Fruit fly (Drosophila melanogaster): ENCODE measurements around the gene colt.
A peak's percentile ranks its signal among the peaks of the same experiment; 100 is the strongest.

colt gene

dm6 chr2L:2752460-2753411 lies 17.1 kb downstream of the colt start, which contains the start of gene Pgk (continued):
- TF ChIP-seq Oaz (GFP tag; IDR thresholded peaks at IDR 0.05) (no peak), E2f1 (GFP tag; IDR thresholded peaks at IDR 0.05) (no peak), CG10209 (GFP tag; optimal IDR thresholded peaks at IDR 0.05) (no peak), cwo (GFP tag; optimal IDR thresholded peaks at IDR 0.05) (no peak), Lpt (GFP tag; optimal IDR thresholded peaks at IDR 0.05) (peak; percentile 49), CG10979 (tag; optimal IDR thresholded peaks at IDR 0.05) (peak; percentile 16), Bdp1 (GFP tag; optimal IDR thresholded peaks at IDR 0.05) (peak; percentile 28), CG9817 (tag; optimal IDR thresholded peaks at IDR 0.05) (peak; percentile 16), sens (GFP tag) (peak; percentile 94), CG14441 (GFP tag; IDR thresholded peaks at IDR 0.05) (no peak), CG18619 (GFP tag; optimal IDR thresholded peaks at IDR 0.05) (peak; percentile 12), dmrt99B (tag; optimal IDR thresholded peaks at IDR 0.05) (peak; percentile 45), CG18476 (GFP tag; optimal IDR thresholded peaks at IDR 0.05) (peak; percentile 59), Abd-B (GFP tag; optimal IDR thresholded peaks at IDR 0.05) (no peak), CG30403 (GFP tag; optimal IDR thresholded peaks at IDR 0.05) (no peak), CG43689 (GFP tag; IDR thresholded peaks at IDR 0.05) (no peak), Dad (GFP tag; optimal IDR thresholded peaks at IDR 0.05) (peak; percentile 44), CG13624 (GFP tag; optimal IDR thresholded peaks at IDR 0.05) (no peak), CG9932 (GFP tag; IDR thresholded peaks at IDR 0.05) (no peak), nau (GFP tag; optimal IDR thresholded peaks at IDR 0.05) (peak; percentile 68), cg (GFP tag; optimal IDR thresholded peaks at IDR 0.05) (peak; percentile 41), CG1647 (GFP tag; optimal IDR thresholded peaks at IDR 0.05) (no peak), CG9215 (GFP tag; IDR thresholded peaks at IDR 0.05) (no peak), Usf (GFP tag; optimal IDR thresholded peaks at IDR 0.05) (no peak), CG33557 (GFP tag; optimal IDR thresholded peaks at IDR 0.05) (peak; percentile 75), zf30C (GFP tag; optimal IDR thresholded peaks at IDR 0.05) (peak; percentile 100), CG3065 (GFP tag; optimal IDR thresholded peaks at IDR 0.05) (no peak), fd102C (GFP tag; optimal IDR thresholded peaks at IDR 0.05) (peak; percentile 17), CG12299 (tag; optimal IDR thresholded peaks at IDR 0.05) (peak; percentile 48), CG14667 (GFP tag; IDR thresholded peaks at IDR 0.05) (no peak), CG2712 (tag; optimal IDR thresholded peaks at IDR 0.05) (peak; percentile 39), ash1 (GFP tag; optimal IDR thresholded peaks at IDR 0.05) (no peak), pfk (GFP tag; optimal IDR thresholded peaks at IDR 0.05) (peak; percentile 30), C15 (GFP tag; IDR thresholded peaks at IDR 0.05) (no peak), CG17361 (GFP tag; IDR thresholded peaks at IDR 0.05) (no peak), Dbx (GFP tag; IDR thresholded peaks at IDR 0.05) (no peak), peb (GFP tag; IDR thresholded peaks at IDR 0.05) (no peak), Fer3 (tag; optimal IDR thresholded peaks at IDR 0.05) (peak; percentile 45), CG6813 (GFP tag; optimal IDR thresholded peaks at IDR 0.05) (peak; percentile 63), CG7556 (GFP tag; optimal IDR thresholded peaks at IDR 0.05) (peak; percentile 41), CG10366 (GFP tag; IDR thresholded peaks at IDR 0.05) (no peak), CG6175 (GFP tag; IDR thresholded peaks at IDR 0.05) (no peak), sc (optimal IDR thresholded peaks at IDR 0.05) (no peak), sc (GFP tag; optimal IDR thresholded peaks at IDR 0.05) (peak; percentile 33), ERR (GFP tag; optimal IDR thresholded peaks at IDR 0.05) (peak; percentile 67), CG5180 (GFP tag; optimal IDR thresholded peaks at IDR 0.05) (peak; percentile 69), CG7987 (GFP tag; optimal IDR thresholded peaks at IDR 0.05) (peak; percentile 31), CG34422 (GFP tag; IDR thresholded peaks at IDR 0.05) (no peak), CG15514 (GFP tag; optimal IDR thresholded peaks at IDR 0.05) (peak; percentile 20)
